Worm (Caenorhabditis elegans) whole organism, L3 larva: ENCODE results near the gene mog-2.
A peak's percentile ranks its signal among the peaks of the same experiment; 100 is the strongest.

ENCODE experiments used
- R02D3.7 ChIP-seq: fragments of 150-350 bp; optimal IDR thresholded peaks from 2 replicates; lab custom pipeline; 2014; ENCODE audit warnings: missing biosample characterization, missing genetic modification characterization
- ZK546.5 ChIP-seq: sonication (generic microtip); optimal IDR thresholded peaks from 2 replicates; lab custom pipeline; 2017; ENCODE audit warnings: missing biosample characterization, missing genetic modification characterization
- aly-2 ChIP-seq: fragments of 150-350 bp; optimal IDR thresholded peaks from 2 replicates; lab custom pipeline; 2014; ENCODE audit warnings: missing biosample characterization, missing genetic modification characterization
- ama-1 ChIP-seq: fragments of 150-350 bp; optimal IDR thresholded peaks from 2 replicates; lab custom pipeline; 2018
- ceh-16 ChIP-seq: sonication (generic microtip); optimal IDR thresholded peaks from 2 replicates; lab custom pipeline; 2017; ENCODE audit warnings: missing biosample characterization, missing genetic modification characterization
- ceh-28 ChIP-seq: fragments of 150-350 bp; optimal IDR thresholded peaks from 2 replicates; lab custom pipeline; 2014; ENCODE audit warnings: missing biosample characterization, missing genetic modification reagents, missing genetic modification characterization
- ceh-82 ChIP-seq: fragments of 150-350 bp; optimal IDR thresholded peaks from 2 replicates; lab custom pipeline; 2014; ENCODE audit warnings: missing biosample characterization, missing genetic modification characterization
- ceh-9 ChIP-seq: sonication (generic microtip); optimal IDR thresholded peaks from 2 replicates; lab custom pipeline; 2018; ENCODE audit warnings: missing biosample characterization, missing genetic modification characterization
- daf-12 ChIP-seq: fragments of 150-350 bp; optimal IDR thresholded peaks from 2 replicates; lab custom pipeline; 2014; ENCODE audit warnings: missing biosample characterization, missing genetic modification reagents, missing genetic modification characterization
- egl-27 ChIP-seq: sonication (generic microtip); optimal IDR thresholded peaks from 4 replicates; lab custom pipeline; 2017; ENCODE audit warnings: missing biosample characterization, missing genetic modification reagents, missing genetic modification characterization
- egl-5 ChIP-seq: fragments of 150-350 bp; optimal IDR thresholded peaks from 2 replicates; lab custom pipeline; 2017; ENCODE audit warnings: missing biosample characterization, missing genetic modification reagents, missing genetic modification characterization, inconsistent platforms
- elt-1 ChIP-seq: fragments of 150-350 bp; optimal IDR thresholded peaks from 2 replicates; lab custom pipeline; 2014; ENCODE audit warnings: missing biosample characterization, missing genetic modification characterization
- elt-2 ChIP-seq: sonication (generic microtip); optimal IDR thresholded peaks from 2 replicates; lab custom pipeline; 2016; ENCODE audit warnings: missing genetic modification reagents, mild to moderate bottlenecking, missing genetic modification characterization, missing compliant biosample characterization
- elt-3 ChIP-seq, 3 experiments: fragments of 150-350 bp in 1 of 3; sonication (generic microtip) in 2 of 3; optimal IDR thresholded peaks; 2 replicates in 2 of 3; 4 replicates in 1 of 3; lab custom pipeline; 2014 to 2017; ENCODE audit warnings: missing biosample characterization in 3 of 3, missing genetic modification characterization in 3 of 3
- eor-1 ChIP-seq, 2 experiments: fragments of 150-350 bp; optimal IDR thresholded peaks; 2 replicates each; lab custom pipeline; 2014 to 2018; ENCODE audit warnings: missing biosample characterization in 2 of 2, missing genetic modification characterization in 2 of 2
- fkh-10 ChIP-seq: sonication (generic microtip); optimal IDR thresholded peaks from 2 replicates; lab custom pipeline; 2017; ENCODE audit warnings: missing biosample characterization, missing genetic modification reagents, missing genetic modification characterization
- fkh-2 ChIP-seq: fragments of 150-350 bp; optimal IDR thresholded peaks from 2 replicates; lab custom pipeline; 2014; ENCODE audit warnings: missing biosample characterization, missing genetic modification reagents, missing genetic modification characterization
- fos-1 ChIP-seq: fragments of 150-350 bp; optimal IDR thresholded peaks from 2 replicates; lab custom pipeline; 2014; ENCODE audit warnings: missing biosample characterization, missing genetic modification characterization
- jun-1 ChIP-seq: fragments of 150-350 bp; optimal IDR thresholded peaks from 2 replicates; lab custom pipeline; 2014; ENCODE audit warnings: missing biosample characterization, missing genetic modification reagents, missing genetic modification characterization
- lin-15B ChIP-seq: fragments of 150-350 bp; optimal IDR thresholded peaks from 2 replicates; lab custom pipeline; 2014; ENCODE audit warnings: missing biosample characterization, missing genetic modification characterization
- lin-39 ChIP-seq: fragments of 150-350 bp; optimal IDR thresholded peaks from 2 replicates; lab custom pipeline; 2018; ENCODE audit warnings: missing biosample characterization, missing genetic modification reagents, missing genetic modification characterization
- lsy-12 ChIP-seq: sonication (generic microtip); optimal IDR thresholded peaks from 2 replicates; lab custom pipeline; 2016; ENCODE audit warnings: mild to moderate bottlenecking, missing genetic modification characterization, missing compliant biosample characterization
- mdl-1 ChIP-seq: fragments of 150-350 bp; optimal IDR thresholded peaks from 2 replicates; lab custom pipeline; 2014; ENCODE audit warnings: missing biosample characterization, missing genetic modification characterization
- mml-1 ChIP-seq: fragments of 150-350 bp; sonication (generic microtip); optimal IDR thresholded peaks from 3 replicates; lab custom pipeline; 2014; ENCODE audit warnings: missing biosample characterization, missing genetic modification characterization
- nfya-1 ChIP-seq: sonication (generic microtip); optimal IDR thresholded peaks from 2 replicates; lab custom pipeline; 2017; ENCODE audit warnings: missing genetic modification characterization, mild to moderate bottlenecking, missing compliant biosample characterization, antibody characterized with exemption, moderate library complexity; ENCODE audit not compliant: insufficient read depth
- nhr-11 ChIP-seq: fragments of 150-350 bp; optimal IDR thresholded peaks from 2 replicates; lab custom pipeline; 2014; ENCODE audit warnings: missing biosample characterization, missing genetic modification characterization
- nhr-12 ChIP-seq: fragments of 150-350 bp; optimal IDR thresholded peaks from 2 replicates; lab custom pipeline; 2014; ENCODE audit warnings: missing biosample characterization, missing genetic modification characterization
- nhr-23 ChIP-seq: fragments of 150-350 bp; optimal IDR thresholded peaks from 2 replicates; lab custom pipeline; 2014; ENCODE audit warnings: missing biosample characterization, missing genetic modification reagents, missing genetic modification characterization
- nhr-25 ChIP-seq: sonication (generic microtip); optimal IDR thresholded peaks from 2 replicates; lab custom pipeline; 2017; ENCODE audit warnings: missing biosample characterization, missing genetic modification characterization
- nhr-28 ChIP-seq: fragments of 150-350 bp; optimal IDR thresholded peaks from 2 replicates; lab custom pipeline; 2014; ENCODE audit warnings: missing biosample characterization, missing genetic modification characterization
- nhr-43 ChIP-seq: sonication (generic microtip); optimal IDR thresholded peaks from 2 replicates; lab custom pipeline; 2016; ENCODE audit warnings: mild to moderate bottlenecking, missing genetic modification characterization, missing compliant biosample characterization; ENCODE audit not compliant: poor library complexity, severe bottlenecking
- nhr-67 ChIP-seq: fragments of 150-350 bp; optimal IDR thresholded peaks from 2 replicates; lab custom pipeline; 2014; ENCODE audit warnings: missing biosample characterization, missing genetic modification characterization
- nhr-76 ChIP-seq: fragments of 150-350 bp; sonication (generic microtip); optimal IDR thresholded peaks from 5 replicates; lab custom pipeline; 2014; ENCODE audit warnings: missing biosample characterization, missing genetic modification characterization
- nhr-77 ChIP-seq: fragments of 150-350 bp; optimal IDR thresholded peaks from 2 replicates; lab custom pipeline; 2014; ENCODE audit warnings: missing biosample characterization, missing genetic modification characterization
- pha-4 ChIP-seq: fragments of 150-350 bp; optimal IDR thresholded peaks from 2 replicates; lab custom pipeline; 2014; ENCODE audit warnings: missing biosample characterization, missing genetic modification reagents, missing genetic modification characterization
- pqm-1 ChIP-seq: fragments of 150-350 bp; optimal IDR thresholded peaks from 2 replicates; lab custom pipeline; 2017; ENCODE audit warnings: missing biosample characterization, missing genetic modification characterization, inconsistent platforms
- sea-2 ChIP-seq: fragments of 150-350 bp; sonication (generic microtip); optimal IDR thresholded peaks from 4 replicates; lab custom pipeline; 2014; ENCODE audit warnings: missing biosample characterization, missing genetic modification reagents, missing genetic modification characterization
- skn-1 ChIP-seq: fragments of 150-350 bp; optimal IDR thresholded peaks from 2 replicates; lab custom pipeline; 2014; ENCODE audit warnings: missing biosample characterization, missing genetic modification characterization
- snpc-4 ChIP-seq: fragments of 150-350 bp; optimal IDR thresholded peaks from 2 replicates; lab custom pipeline; 2014; ENCODE audit warnings: missing biosample characterization, missing genetic modification characterization
- tbx-2 ChIP-seq: sonication (generic microtip); optimal IDR thresholded peaks from 2 replicates; lab custom pipeline; 2016; ENCODE audit warnings: mild to moderate bottlenecking, missing genetic modification characterization, missing compliant biosample characterization
- unc-39 ChIP-seq: sonication (generic microtip); optimal IDR thresholded peaks from 4 replicates; lab custom pipeline; 2017; ENCODE audit warnings: missing biosample characterization, missing genetic modification characterization
- unc-62 ChIP-seq: fragments of 150-350 bp; sonication (generic microtip); optimal IDR thresholded peaks from 4 replicates; lab custom pipeline; 2014; ENCODE audit warnings: missing biosample characterization, missing genetic modification reagents, missing genetic modification characterization
- zag-1 ChIP-seq: fragments of 150-350 bp; optimal IDR thresholded peaks from 2 replicates; lab custom pipeline; 2014; ENCODE audit warnings: missing biosample characterization, missing genetic modification characterization
- ztf-11 ChIP-seq: fragments of 150-350 bp; optimal IDR thresholded peaks from 2 replicates; lab custom pipeline; 2014; ENCODE audit warnings: missing biosample characterization, missing genetic modification characterization
- ztf-4 ChIP-seq: fragments of 150-350 bp; optimal IDR thresholded peaks from 2 replicates; lab custom pipeline; 2014; ENCODE audit warnings: missing biosample characterization, missing genetic modification characterization

Gene mog-2

DNA sequence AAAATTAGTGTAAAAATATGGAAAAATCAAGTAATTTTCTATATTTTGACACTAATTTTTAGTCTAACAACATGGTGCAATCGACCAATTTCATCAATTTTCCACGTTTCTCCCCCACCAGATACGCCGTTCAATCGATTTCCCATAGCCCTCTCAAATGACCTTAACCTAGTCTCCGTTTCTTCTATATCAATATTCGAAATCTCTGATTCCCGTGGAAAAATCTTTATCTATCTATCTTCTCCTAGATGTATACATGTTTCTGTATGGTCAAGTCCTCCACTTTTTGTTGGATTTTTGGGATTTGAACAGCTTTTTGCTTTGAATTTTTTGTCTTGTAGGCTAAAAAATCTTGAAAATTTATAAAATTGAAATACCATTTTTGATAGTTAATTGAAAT, 30.0 kb upstream of the mog-2 start:
- no peak for TF ChIP-seq eor-1 (tag; optimal IDR thresholded peaks at IDR 0.05; lab: Kevin White, UChicago)
- peak; percentile 70 for TF ChIP-seq nhr-23 (tag; lab: Kevin White, UChicago)
- TF ChIP-seq snpc-4, result no peak
- TF ChIP-seq jun-1 (tag; lab: Kevin White, UChicago), result no peak
- TF ChIP-seq unc-62 (GFP tag; lab: Kevin White, UChicago), result no peak
- TF ChIP-seq elt-1 (tag; lab: Kevin White, UChicago), result peak; percentile 84

DNA sequence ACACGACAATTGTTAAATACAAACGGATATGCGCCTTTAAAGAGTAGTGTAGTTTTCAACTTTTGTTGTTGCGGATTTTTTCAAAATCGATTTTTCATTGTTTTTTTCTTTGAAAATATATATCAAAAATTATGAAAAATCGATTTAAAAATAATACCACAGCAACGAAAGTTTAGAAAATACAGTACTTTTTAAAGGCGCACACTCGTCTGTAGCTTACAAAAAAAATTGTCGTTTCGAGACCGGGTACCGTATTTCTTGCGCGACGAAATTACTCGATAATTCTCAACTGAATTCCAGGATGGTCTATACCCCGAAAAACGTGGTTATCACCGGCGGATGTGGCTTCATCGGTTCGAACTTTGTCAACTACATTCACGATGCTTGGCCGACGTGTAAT, 29.4 kb upstream of the mog-2 start, which contains the start of gene rml-4:
rml-4 (plus strand) TSS at position 301 of the 400 bp plus-strand sequence.
- TF ChIP-seq nhr-23 (tag; lab: Kevin White, UChicago), result no peak
- TF ChIP-seq ama-1, result no peak
- no peak for TF ChIP-seq nhr-77
- no peak for TF ChIP-seq unc-62 (GFP tag; lab: Kevin White, UChicago)
- no peak for TF ChIP-seq elt-1 (tag; lab: Kevin White, UChicago)
- no peak for TF ChIP-seq nhr-67
- TF ChIP-seq nhr-12 (tag; lab: Kevin White, UChicago), result no peak
- TF ChIP-seq elt-3 (tag; optimal IDR thresholded peaks at IDR 0.05; lab: Kevin White, UChicago), result no peak
- TF ChIP-seq mml-1 (tag; lab: Kevin White, UChicago), result no peak
- TF ChIP-seq mdl-1, result no peak
- no peak for TF ChIP-seq snpc-4
- no peak for TF ChIP-seq lin-15B (tag; lab: Kevin White, UChicago)
- TF ChIP-seq fos-1, result no peak
- TF ChIP-seq, all 47 proteins: peak for 0

DNA sequence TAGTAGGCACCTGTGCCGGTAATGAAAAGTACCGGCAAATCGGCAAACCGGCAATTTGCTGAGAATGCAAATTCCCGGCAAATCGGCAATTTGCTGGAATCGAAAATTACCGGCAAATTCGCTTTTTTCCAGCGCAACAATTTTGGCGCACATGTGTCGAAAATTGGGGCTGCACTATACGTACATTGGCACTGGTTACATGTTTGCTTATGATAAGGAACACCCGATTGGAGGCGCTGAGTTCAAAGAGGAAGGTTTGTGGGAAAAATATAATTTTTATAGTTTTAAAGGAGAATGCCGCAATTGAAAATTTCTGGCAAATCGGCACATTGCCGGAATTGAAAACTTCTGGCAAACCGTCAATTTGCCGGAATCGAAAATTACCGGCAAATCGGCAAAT, 26.9 kb upstream of the mog-2 start:
- TF ChIP-seq elt-2 (tag; lab: Kevin White, UChicago), result peak; percentile 53
- TF ChIP-seq nhr-76, result no peak

DNA sequence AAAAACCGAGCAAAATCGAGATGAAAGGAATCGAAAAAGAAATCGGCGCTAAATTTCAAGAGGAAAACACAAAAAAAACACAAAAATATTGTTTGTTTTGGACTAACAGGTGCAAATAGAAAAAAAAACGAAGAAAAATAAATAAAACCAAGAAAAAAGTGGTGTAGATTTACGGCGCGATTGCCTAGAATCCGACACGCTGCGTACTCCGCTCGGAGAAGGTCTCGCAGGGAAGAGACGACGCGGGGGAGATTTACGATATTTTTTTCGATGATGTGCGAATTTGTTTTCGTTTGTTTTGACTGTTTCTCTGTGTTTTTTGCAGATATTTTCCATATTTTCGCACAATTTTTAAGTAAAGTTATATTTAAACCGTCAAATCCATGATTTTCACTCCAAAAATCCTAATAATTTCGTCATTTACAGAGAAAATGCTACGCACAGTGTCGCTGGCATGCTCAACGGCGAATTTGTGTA, 24.9 kb upstream of the mog-2 start, which contains the start of gene sco-1:
sco-1 (plus strand) TSS at position 427 of the 477 bp plus-strand sequence.
- TF ChIP-seq nhr-43 (peak; percentile 98), skn-1 (tag; lab: Kevin White, UChicago) (peak; percentile 80), mml-1 (tag; lab: Kevin White, UChicago) (no peak), fkh-10 (GFP tag; lab: Kevin White, UChicago) (peak; percentile 94), lin-15B (tag; lab: Kevin White, UChicago) (peak; percentile 99), unc-62 (GFP tag; lab: Kevin White, UChicago) (no peak), pqm-1 (peak; percentile 87), ZK546.5 (tag; lab: Kevin White, UChicago) (peak; percentile 48), fos-1 (peak; percentile 46), lsy-12 (tag; lab: Kevin White, UChicago) (peak; percentile 92), pha-4 (tag; lab: Kevin White, UChicago) (peak; percentile 100), elt-3 (tag; optimal IDR thresholded peaks at IDR 0.05; lab: Kevin White, UChicago) (no peak), tbx-2 (tag; lab: Kevin White, UChicago) (peak; percentile 78), ztf-11 (no peak), nhr-67 (no peak), snpc-4 (peak; percentile 85), ztf-4 (tag; lab: Kevin White, UChicago) (peak; percentile 41), R02D3.7 (tag; lab: Kevin White, UChicago) (peak; percentile 100), ama-1 (peak; percentile 63), nhr-12 (tag; lab: Kevin White, UChicago) (no peak), elt-2 (tag; lab: Kevin White, UChicago) (peak; percentile 78), nhr-11 (peak; percentile 48), egl-27 (peak; percentile 80), nhr-23 (tag; lab: Kevin White, UChicago) (peak; percentile 98), sea-2 (GFP tag; lab: Kevin White, UChicago) (no peak), eor-1 (tag; optimal IDR thresholded peaks at IDR 0.05; lab: Kevin White, UChicago) (no peak), fkh-2 (tag; lab: Kevin White, UChicago) (peak; percentile 8), ceh-28 (tag; lab: Kevin White, UChicago) (peak; percentile 87), nhr-28 (tag; lab: Kevin White, UChicago) (peak; percentile 28), ceh-82 (tag; lab: Kevin White, UChicago) (peak; percentile 83), zag-1 (tag; lab: Kevin White, UChicago) (no peak), nfya-1 (tag; lab: Kevin White, UChicago) (peak; percentile 96), nhr-25 (tag; lab: Kevin White, UChicago) (peak; percentile 88), lin-39 (tag; lab: Kevin White, UChicago) (peak; percentile 95), elt-1 (tag; lab: Kevin White, UChicago) (peak; percentile 7), jun-1 (tag; lab: Kevin White, UChicago) (peak; percentile 85), ceh-9 (tag; lab: Kevin White, UChicago) (no peak), ceh-16 (tag; lab: Kevin White, UChicago) (peak; percentile 56), egl-5 (tag; lab: Kevin White, UChicago) (peak; percentile 96), daf-12 (no peak), mdl-1 (peak; percentile 24), aly-2 (tag; lab: Kevin White, UChicago) (peak; percentile 52), unc-39 (no peak)
